Fruit fly (Drosophila melanogaster): ENCODE measurements around the gene tank.

Gene tank

DNA sequence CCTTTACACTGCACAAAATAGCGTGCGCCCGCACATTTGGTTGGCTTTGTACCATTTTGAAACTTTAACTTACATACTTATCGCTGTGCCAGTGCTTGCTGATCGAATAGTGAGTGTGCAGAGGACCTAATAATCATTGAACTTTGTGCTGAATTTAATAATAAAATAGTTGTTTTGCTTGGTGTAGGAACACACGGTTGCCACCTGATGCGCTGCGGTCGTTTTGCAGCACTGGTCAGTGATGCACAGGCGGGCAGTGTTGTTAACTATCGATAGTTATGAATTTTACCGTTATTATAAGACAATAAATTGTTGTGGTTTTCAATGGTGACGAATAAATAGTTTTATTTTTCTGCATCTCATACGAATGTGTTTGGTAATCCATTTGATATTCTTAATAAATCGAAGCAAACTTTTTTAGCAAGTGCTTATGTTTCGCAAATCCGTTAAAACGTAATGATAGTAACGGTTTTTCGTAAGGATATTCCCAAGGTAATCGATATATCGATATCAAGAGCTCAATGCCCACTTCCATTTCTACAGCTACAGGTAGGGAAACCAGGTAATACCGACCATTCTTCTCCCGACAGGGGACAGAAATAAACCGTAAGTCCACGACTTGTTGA, at the start of gene tank, which contains the start of gene CG12194:
Gene tank, minus strand, starts transcription at position 228 of the 626 bp plus-strand sequence.
Gene CG12194, plus strand, starts transcription at position 576 of the 626 bp plus-strand sequence.
- TF ChIP-seq CG8478 (optimal IDR thresholded peaks at IDR 0.05) (no peak), CTCF (optimal IDR thresholded peaks at IDR 0.05) (no peak)

DNA sequence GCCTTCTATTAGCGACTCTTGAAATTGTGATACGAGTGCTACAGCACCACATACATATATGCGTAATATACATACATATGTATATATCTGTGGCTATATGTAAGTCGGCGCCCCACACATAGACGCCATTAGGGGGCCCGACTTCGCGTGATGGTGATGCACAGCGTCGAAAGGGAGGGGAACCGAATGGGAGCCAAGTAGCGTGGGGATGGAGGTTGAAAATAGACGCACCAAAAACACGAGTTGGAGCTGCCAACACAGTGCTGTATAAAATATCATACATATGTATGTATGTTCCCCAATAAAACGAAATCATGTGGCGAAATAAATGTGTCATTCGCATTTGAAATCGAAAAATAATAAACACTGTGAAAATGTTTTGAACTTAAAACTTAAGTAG, 48.8 kb upstream of the tank start:
- TF ChIP-seq CTCF (optimal IDR thresholded peaks at IDR 0.05), result no peak
- no peak for TF ChIP-seq CG8478 (optimal IDR thresholded peaks at IDR 0.05)

DNA sequence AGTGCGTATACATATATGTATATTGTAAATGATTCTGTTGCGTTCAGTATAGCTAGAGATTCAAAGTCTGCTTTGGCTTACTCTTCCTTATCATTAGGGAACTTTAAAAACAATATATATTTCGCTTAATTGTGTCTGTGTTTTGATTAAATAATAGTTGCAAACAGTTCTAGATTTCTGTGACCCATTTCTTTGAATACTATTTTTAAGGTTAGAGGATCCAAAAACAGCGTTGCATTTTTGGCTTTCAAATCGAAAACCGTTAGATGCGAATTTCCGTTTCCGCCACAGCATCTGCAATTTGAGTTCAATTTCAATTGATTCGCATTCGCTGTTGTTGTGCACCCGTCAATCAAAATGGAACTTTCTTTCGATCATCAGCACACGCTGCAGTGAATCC, 48.3 kb upstream of the tank start:
- TF ChIP-seq CTCF (optimal IDR thresholded peaks at IDR 0.05), result no peak
- TF ChIP-seq CG8478 (optimal IDR thresholded peaks at IDR 0.05), result no peak

DNA sequence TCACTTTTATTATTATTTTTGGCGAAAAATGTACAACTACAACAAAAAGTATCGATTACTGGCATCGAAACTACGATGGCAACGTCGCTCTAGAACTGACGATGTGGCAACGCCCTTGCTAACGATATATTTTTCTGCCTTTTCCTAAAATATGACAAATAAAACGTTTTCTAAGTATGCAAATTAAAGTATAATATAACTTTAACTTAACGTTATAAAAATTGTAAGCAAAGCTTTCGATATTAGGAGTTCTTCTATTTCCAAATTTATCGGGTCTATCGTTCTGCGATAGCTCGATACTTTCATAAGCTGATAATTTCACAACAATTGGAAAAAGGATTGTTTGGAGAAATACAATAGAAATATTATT, 45.2 kb upstream of the tank start, which contains the start of the genes Cf2 and CG3008:
Gene Cf2, minus strand, starts transcription at position 85 of the 370 bp plus-strand sequence.
Gene CG3008, plus strand, starts transcription at position 276 of the 370 bp plus-strand sequence.
- TF ChIP-seq CTCF (optimal IDR thresholded peaks at IDR 0.05) (no peak), CG8478 (optimal IDR thresholded peaks at IDR 0.05) (no peak)

DNA sequence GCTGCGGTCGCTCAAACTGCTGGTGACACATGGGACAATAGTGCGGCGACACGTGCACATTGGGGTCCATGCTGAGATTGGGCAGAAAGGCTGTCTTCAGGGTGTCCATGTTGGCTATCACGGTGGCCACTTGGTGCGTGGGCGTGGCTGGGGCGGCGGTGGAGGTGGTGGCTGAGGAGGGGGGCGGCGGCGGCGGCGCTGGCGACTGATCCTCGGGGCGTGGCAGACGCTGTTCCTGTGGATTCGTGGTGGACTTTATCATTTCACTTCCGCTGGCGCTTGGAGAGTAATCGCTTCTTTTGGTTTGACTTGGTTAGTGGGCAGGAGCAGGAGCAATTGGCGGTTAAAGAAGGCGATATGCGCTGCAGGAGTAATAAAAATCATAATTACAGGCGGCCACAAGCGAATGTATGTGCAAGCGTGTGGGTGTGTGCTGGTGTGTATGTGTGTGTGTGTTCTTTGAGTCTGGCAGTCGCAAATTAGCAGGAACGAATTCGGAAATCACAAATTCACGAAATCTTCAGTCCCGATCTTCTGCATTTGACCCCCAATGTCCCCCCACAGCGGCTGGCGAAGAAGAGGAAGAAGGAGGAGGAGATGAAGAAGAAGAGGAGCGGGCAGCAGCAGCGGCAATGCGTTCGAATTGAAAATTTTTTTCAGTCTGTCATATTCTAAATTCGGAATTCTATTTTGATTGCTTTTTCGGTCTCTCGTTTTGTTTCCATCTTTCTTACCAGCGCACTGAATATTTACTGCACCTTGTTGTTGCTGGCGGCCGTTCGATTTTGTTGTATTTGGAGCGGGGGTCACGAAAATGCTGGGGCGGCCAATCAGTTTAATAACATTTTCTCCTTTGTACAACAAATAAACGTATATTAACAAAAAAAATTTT, 44.6 kb upstream of the tank start:
- TF ChIP-seq CG8478 (optimal IDR thresholded peaks at IDR 0.05), result no peak
- TF ChIP-seq CTCF (optimal IDR thresholded peaks at IDR 0.05), result no peak

DNA sequence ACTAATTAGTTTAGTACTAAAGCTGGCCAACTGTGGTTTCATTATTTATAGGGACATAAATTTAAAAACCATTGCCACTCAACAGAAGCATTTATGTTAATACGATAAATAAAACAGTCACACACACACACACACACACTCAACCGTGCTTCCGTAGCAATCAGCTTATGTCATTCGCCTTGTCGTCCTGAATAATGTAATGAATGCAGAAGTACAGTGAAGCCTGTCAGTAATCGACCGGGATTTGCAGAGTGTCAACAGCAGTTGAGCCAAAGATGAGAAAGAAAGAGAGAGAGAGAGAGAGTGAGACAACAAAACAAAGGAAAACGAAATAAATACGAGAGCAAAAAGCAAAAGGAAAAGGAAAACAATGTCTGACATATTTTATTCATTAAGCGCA, 30.6 kb upstream of the tank start:
- TF ChIP-seq CTCF (optimal IDR thresholded peaks at IDR 0.05) (no peak), CG8478 (optimal IDR thresholded peaks at IDR 0.05) (no peak)

DNA sequence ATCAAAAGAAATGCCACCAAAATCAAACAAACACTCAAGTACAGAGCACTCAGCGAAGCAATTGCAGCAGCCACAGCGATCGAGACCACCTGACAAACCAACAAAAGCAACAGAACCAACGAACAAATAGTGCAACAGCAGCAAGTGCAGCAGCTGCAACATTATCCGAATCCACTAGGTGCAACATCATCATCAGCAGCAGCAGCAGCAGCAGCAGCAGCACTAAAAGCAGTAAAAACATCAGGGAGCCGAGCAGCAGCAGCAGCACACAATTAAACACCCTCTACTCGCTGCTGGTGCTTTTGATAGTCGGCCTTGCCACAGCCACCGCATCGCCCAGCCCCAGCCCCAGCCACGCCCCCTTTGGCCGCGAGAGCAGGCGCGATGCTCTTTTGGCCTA, 27.6 kb upstream of the tank start:
- no peak for TF ChIP-seq CTCF (optimal IDR thresholded peaks at IDR 0.05)

DNA sequence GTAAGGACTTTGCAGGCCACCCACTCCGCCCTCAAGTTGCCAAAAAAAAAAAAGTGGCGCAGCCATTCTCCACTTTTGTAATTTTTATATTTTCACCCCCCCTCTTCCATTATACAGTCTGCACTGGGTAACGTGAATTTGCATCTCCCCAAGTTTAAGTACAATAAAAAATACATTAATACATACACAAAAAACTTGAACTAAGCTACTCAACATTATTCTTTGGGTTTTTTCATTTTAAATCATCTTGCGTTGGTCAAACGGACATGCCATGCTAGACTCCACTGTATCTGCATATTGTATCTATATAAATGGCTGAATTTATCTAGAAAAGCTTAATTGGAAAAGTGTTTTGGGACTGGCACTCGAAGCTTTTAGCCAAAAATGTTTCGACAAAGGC, 23.7 kb upstream of the tank start:
- TF ChIP-seq CTCF (optimal IDR thresholded peaks at IDR 0.05) (no peak), CG8478 (optimal IDR thresholded peaks at IDR 0.05) (no peak)

DNA sequence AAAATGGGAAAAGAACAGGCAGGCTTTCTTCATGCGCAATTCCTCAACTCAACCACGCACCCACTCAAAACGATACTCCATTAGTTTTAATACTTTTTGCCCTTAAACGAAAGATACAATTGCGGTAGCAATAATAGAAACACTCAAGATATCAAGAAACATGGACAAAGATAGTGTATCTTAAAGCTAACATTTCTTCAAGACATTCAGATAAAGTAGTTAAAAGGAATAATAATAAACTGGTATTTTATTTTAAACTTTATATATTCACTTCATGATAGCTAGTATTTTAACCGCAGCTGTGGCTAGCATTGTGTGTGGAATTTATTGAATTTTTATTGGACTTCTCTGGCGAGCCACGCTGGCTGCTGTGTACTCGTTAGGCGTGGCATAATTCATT, 18.3 kb upstream of the tank start:
- TF ChIP-seq CG8478 (optimal IDR thresholded peaks at IDR 0.05), result no peak
- TF ChIP-seq CTCF (optimal IDR thresholded peaks at IDR 0.05), result no peak

DNA sequence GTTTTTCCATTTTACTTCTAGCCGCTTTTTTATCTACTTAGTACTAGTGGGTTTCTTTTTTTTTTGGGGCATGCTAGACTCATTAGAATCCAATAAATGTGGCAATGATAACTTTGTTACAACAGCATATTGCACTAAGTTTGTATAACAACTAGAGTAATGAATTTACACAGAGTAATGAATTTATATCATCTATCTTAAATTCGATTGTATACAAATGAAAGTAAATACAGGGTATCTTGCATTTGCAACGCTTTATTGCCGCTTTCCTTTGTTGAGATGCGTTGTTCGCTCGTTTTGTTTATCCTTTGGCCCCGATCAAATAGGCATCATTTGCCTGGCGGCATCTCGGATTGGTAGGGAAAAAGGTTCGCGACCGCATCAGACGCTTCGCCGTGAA, 17.0 kb upstream of the tank start:
- TF ChIP-seq CG8478 (optimal IDR thresholded peaks at IDR 0.05) (no peak), CTCF (optimal IDR thresholded peaks at IDR 0.05) (no peak)

DNA sequence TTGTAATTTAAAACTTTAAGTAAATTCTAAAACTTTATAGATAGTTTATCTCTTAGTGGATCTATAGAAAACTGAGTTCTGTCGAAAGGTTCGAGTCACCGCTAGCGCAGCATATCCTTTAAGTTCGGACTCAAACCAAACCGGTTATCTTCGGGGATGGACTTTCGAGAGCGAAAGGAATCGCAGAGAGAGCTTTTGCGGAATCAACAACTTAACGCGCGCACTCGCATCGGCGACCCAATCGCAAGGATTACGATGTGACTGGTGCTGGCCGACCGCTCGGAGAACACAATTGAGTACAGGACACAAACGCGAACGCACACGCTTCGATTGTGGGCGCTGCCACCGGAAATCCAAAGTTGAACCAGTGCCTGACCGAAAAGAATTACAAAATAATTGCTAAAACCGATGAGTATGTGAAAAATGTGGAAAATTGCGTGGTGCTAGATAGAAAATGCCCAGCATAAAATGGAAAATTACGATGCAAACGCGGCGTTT, 14.9 kb upstream of the tank start, which contains the start of gene smog:
Gene smog, plus strand, starts transcription at position 260 of the 498 bp plus-strand sequence.
- TF ChIP-seq CG8478 (optimal IDR thresholded peaks at IDR 0.05) (no peak), CTCF (optimal IDR thresholded peaks at IDR 0.05) (peak in 1 of 2 experiments; percentile 23)

DNA sequence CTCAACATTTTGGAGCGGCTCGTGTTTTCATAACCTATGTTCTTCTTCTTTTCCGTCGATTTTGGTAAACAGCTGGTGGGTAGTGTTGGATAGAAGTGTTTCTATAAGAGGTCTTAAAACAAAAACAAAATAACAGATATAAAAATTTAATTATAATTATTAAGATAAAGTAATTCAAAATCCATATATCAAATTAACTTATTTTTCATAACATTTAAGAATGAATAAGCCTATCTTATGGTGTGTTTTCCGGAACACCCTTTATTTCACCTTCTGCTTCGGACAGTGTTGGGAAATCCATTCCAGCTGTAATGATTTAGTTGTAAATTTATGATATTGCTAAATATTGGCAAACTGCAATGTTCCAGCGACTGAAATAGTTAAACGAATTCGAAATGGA, 12.6 kb upstream of the tank start, which contains the start of the genes mRpS2 and Mon1:
Gene mRpS2, minus strand, starts transcription at position 64 of the 400 bp plus-strand sequence.
Gene Mon1, plus strand, starts transcription at position 286 of the 400 bp plus-strand sequence.
- TF ChIP-seq CG8478 (optimal IDR thresholded peaks at IDR 0.05) (no peak), CTCF (optimal IDR thresholded peaks at IDR 0.05) (no peak)

DNA sequence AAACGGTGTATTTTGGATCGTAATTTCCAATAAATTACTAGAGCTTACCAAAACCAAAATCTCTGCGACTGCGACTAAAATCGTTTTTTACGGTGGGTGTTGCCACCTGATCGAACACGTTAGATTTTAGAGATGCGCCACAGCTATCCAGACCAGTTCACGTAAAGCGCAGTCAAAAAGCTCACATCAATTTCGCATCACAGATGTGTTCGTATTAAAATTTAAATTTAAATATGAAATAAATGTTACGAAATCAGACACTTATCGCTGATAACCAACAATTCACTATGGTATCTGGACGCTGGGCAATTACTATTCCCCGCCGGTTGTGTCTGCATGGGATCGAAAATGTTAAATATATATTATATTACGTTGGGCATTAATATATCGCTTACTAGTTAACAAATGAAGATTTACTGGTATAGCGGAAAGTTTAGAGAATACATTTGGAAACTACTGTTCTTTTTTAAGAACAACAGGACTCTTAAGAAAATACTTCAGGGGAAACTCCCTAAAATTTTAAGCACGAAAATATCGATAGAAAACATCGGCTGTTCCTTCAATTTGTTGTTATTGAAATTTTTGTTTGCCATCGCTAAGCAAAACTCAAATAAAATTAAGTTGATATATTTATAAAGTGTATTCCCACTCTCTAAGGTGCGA, 9.5 kb upstream of the tank start, which contains the start of the genes mxt and CG11927:
Gene mxt, minus strand, starts transcription at position 105 of the 663 bp plus-strand sequence.
Gene CG11927, plus strand, starts transcription at position 576 of the 663 bp plus-strand sequence.
- TF ChIP-seq CG8478 (optimal IDR thresholded peaks at IDR 0.05) (no peak), CTCF (optimal IDR thresholded peaks at IDR 0.05) (no peak)

DNA sequence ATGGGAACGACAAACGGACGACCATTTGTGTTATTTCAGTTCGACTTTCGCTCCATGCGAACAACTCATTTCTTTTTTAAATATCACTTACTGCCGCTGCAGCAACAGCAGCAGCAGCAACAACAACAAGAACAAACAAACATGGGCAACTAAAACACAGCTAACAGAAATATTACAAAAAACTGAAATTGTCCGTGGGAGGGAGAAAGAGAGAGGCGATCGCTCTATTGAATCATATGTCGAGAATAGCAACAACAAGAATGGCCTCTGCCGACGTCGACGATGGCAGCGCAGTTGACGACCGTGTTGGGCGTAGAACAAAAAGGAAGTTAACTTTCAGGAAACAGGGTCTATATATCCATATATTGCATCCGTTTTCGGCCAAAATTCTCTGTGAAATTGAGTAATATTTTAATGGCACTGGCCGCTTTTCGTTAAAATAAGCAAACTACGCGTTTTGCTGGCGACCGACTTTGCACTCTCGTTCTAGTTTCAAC, 8.9 kb upstream of the tank start:
- TF ChIP-seq CTCF (optimal IDR thresholded peaks at IDR 0.05) (no peak), CG8478 (optimal IDR thresholded peaks at IDR 0.05) (no peak)
